Fruit fly (Drosophila melanogaster) whole organism: ENCODE data around the gene CG12253.

Source experiments
- CG8478 ChIP-seq: fragments of >200 bp; optimal IDR thresholded peaks from 2 replicates; lab custom pipeline; 2018; ENCODE audit warnings: inconsistent platforms
- Dll ChIP-seq: fragments of >200 bp; optimal IDR thresholded peaks from 2 replicates; lab custom pipeline; 2017
- EcR ChIP-seq, 2 experiments: fragments of >200 bp; optimal IDR thresholded peaks; 2 replicates each; lab custom pipeline; 2017; ENCODE audit warnings: missing biosample characterization in 2 of 2, missing genetic modification characterization in 2 of 2, missing genetic modification reagents in 2 of 2
- pan ChIP-seq: fragments of >200 bp; optimal IDR thresholded peaks from 2 replicates; lab custom pipeline; 2017
- psq ChIP-seq: fragments of >200 bp; optimal IDR thresholded peaks from 2 replicates; lab custom pipeline; 2017
- usp ChIP-seq: fragments of >200 bp; optimal IDR thresholded peaks from 2 replicates; lab custom pipeline; 2017; ENCODE audit warnings: missing biosample characterization, missing genetic modification characterization, mixed read lengths

CG12253 gene

DNA sequence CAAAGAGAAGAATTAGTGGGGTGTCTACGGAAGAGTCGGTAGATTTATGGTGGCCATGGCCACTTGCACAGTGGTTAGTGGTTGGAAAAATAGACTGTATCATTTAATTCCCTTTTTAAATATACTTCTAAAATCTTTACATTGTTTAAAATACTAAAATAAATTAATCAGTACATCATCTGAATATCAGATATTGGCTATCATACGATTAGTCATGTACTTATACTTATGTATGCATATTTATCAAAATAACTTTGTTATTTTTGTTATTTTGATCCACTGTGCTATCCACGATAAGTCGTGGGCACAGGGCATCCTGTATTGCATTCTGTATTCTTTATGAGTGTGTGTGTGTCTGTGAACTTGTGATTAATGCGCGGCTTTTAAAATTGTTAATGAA, 27.1 kb downstream of the CG12253 start:
- TF ChIP-seq EcR (GFP tag; optimal IDR thresholded peaks at IDR 0.05; lab: Kevin White, UChicago) (no peak), usp (GFP tag; lab: Kevin White, UChicago) (no peak), psq (no peak), Dll (lab: Kevin White, UChicago) (no peak), CG8478 (lab: Kevin White, UChicago) (no peak), pan (lab: Kevin White, UChicago) (no peak)

- TF ChIP-seq Dll (lab: Kevin White, UChicago) (no peak), EcR (GFP tag; optimal IDR thresholded peaks at IDR 0.05; lab: Kevin White, UChicago) (no peak), usp (GFP tag; lab: Kevin White, UChicago) (no peak), CG8478 (lab: Kevin White, UChicago) (no peak), psq (no peak), pan (lab: Kevin White, UChicago) (no peak)
Measured at dm6 chr2L:11015320-11015719, 27.7 kb downstream of the CG12253 start, which contains the start of gene Acp32CD. Gene Acp32CD, plus strand, starts transcription at chr2L:11015620.

- TF ChIP-seq psq (no peak), EcR (GFP tag; optimal IDR thresholded peaks at IDR 0.05; lab: Kevin White, UChicago) (no peak)
Measured at dm6 chr2L:11016695-11017094, 29.1 kb downstream of the CG12253 start, which contains the start of gene CG14913. Gene CG14913, plus strand, starts transcription at chr2L:11016995.

dm6 chr2L:11021606-11022005, 34.0 kb downstream of the CG12253 start:
- TF ChIP-seq EcR (GFP tag; optimal IDR thresholded peaks at IDR 0.05; lab: Kevin White, UChicago) (no peak), pan (lab: Kevin White, UChicago) (peak; percentile 78)

DNA sequence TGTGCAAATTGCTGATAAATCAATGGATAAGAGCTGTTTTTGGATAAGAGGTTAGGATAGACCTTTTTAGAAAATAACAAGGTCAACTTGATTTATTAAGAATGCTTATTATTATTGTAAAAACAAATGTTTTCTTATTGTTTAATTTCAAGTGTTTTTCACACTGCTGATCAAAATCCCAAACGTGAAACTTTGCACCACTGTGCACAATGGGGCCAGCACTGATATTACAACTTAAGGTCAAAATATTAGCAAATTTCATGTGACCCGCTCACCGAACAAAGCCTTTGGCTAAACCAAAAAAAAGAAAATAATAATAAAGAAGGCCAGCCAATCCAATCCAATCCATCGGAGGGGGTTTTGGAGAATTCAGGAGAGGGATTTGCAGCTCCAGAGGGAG, 35.2 kb downstream of the CG12253 start:
- TF ChIP-seq usp (GFP tag; lab: Kevin White, UChicago) (no peak), CG8478 (lab: Kevin White, UChicago) (no peak), EcR (GFP tag; optimal IDR thresholded peaks at IDR 0.05; lab: Kevin White, UChicago) (no peak), psq (no peak), Dll (lab: Kevin White, UChicago) (no peak), pan (lab: Kevin White, UChicago) (no peak)

- TF ChIP-seq EcR (GFP tag; optimal IDR thresholded peaks at IDR 0.05; lab: Kevin White, UChicago) (no peak), Dll (lab: Kevin White, UChicago) (no peak), psq (no peak)
Measured at dm6 chr2L:11023875-11024274, 36.3 kb downstream of the CG12253 start.

DNA sequence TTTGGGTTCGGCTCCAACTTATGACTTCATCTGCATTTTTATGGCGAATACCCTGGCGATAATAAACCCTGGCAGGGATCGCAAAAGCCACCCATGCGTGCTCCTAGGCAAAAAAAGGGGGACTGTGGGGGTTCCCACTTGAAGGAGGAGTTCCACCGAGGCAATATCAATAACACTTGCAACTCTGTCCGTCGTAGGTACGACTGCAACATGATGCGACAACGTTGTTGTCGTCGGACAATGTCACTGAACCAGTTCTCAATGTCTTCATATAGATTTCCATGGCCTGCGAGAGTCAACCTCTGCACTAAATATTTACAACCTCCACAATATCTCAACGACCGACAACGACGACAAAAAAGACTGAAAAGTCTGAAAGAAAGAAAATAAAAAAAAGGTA, 39.6 kb downstream of the CG12253 start:
- TF ChIP-seq psq, result no peak

dm6 chr2L:11027825-11028496, 40.4 kb downstream of the CG12253 start:
- TF ChIP-seq CG8478 (lab: Kevin White, UChicago) (no peak), psq (no peak), Dll (lab: Kevin White, UChicago) (no peak), pan (lab: Kevin White, UChicago) (no peak)

DNA sequence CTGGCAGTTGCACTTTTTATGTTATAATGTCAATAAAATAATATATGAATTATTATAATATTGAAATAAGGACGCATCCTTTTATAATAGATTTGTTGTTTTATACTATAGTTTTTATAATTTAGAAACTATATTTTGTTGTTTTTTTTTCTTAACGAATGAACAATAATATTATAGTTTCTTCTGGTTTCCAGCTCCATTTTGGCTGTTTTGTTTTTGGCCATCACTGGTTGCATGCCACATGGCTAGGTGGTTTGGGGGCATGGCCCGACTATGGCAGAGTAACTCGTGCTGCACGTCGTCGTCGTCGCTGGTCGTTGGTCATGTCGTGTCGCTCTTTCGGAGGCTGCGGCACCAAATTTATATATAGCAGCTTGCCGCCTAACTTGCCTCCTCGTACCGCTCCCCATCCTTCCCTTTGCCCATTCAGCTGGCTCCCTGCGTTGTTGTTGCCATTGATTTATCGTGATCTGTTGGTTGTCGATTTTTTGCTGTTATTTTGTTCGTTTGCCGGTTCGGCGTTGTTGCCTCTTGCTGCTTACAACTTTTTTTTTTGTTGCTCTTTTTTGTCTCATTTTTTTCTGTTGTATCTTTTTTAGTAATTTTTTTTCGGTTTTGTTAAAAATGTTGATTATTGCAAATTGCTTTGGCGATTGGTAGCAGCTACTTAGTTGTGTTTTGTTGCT, 44.8 kb downstream of the CG12253 start:
- TF ChIP-seq EcR (GFP tag; optimal IDR thresholded peaks at IDR 0.05; lab: Kevin White, UChicago), result no peak

DNA sequence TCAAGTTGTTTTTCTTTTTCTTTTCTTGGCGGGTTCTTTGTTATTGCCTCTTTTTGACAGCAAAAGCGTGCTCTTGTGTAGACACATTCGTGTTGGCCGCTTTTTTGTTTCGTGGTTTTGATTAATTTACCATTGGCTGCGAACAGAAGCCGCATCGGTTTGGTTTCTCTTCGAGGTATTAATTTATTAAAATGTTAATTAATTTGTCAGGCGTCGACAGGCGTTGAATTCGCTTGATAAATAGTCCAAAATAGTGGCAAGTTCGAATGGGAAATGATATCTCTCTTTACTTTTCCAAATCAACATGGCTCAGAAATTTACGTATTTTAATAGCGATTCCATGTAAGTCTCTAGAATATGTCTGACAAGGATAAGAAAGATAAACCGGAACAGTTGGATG, 46.9 kb downstream of the CG12253 start, which contains the start of gene CG18666:
Gene CG18666 (plus strand): TSS at position 301 of the 400 bp plus-strand sequence.
- TF ChIP-seq usp (GFP tag; lab: Kevin White, UChicago) (no peak), CG8478 (lab: Kevin White, UChicago) (no peak), EcR (GFP tag; optimal IDR thresholded peaks at IDR 0.05; lab: Kevin White, UChicago) (no peak), psq (no peak), Dll (lab: Kevin White, UChicago) (no peak), pan (lab: Kevin White, UChicago) (no peak)

DNA sequence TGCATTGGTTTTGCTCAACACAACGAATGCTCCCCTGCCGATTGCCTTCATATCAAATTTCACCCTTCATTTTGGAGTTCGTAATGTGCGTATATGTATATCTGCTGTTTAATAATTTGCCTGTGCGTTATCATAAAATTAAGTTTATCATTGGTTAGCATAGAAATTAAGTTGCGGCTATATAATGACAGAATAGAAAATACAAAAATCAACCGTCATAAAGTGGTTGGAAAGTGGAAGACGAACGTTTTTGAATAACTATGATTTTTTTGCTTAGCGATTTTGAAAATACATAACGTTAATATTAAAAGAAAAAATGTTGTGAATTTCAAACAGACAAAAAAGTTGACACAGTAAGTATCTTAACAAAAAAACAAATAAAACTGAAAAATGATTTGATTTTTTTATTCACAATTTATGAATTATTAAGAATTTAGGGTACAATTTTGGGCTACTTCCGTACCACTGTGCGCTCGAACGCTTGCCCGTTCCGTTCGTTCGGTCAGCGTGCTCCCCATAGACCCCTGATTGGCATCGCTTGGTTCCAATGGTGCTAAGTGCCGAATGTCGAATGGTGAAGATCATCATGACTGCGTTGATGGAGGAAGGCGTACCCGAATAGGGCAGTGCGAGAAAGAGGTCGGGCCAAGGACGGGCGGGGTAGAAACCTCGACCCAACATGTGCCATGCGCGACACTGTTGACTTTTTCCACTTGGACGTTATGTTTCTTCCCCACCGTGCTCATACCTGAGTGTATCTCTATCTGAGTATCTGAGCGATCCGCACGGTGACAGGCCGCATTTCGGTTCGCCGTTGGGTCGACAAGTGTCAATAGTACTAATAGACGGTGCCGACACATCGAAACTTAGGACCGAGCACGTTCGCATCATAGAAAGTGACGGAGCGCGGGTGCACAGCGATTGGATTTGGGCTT, 50.2 kb downstream of the CG12253 start:
- TF ChIP-seq CG8478 (lab: Kevin White, UChicago), result no peak
- TF ChIP-seq pan (lab: Kevin White, UChicago), result no peak
- no peak for TF ChIP-seq usp (GFP tag; lab: Kevin White, UChicago)
- no peak for TF ChIP-seq Dll (lab: Kevin White, UChicago)
- TF ChIP-seq EcR (GFP tag; optimal IDR thresholded peaks at IDR 0.05; lab: Kevin White, UChicago), result no peak
- TF ChIP-seq psq, result no peak
